Fruit fly (Drosophila melanogaster): ENCODE data around the gene CG11426.

DNA sequence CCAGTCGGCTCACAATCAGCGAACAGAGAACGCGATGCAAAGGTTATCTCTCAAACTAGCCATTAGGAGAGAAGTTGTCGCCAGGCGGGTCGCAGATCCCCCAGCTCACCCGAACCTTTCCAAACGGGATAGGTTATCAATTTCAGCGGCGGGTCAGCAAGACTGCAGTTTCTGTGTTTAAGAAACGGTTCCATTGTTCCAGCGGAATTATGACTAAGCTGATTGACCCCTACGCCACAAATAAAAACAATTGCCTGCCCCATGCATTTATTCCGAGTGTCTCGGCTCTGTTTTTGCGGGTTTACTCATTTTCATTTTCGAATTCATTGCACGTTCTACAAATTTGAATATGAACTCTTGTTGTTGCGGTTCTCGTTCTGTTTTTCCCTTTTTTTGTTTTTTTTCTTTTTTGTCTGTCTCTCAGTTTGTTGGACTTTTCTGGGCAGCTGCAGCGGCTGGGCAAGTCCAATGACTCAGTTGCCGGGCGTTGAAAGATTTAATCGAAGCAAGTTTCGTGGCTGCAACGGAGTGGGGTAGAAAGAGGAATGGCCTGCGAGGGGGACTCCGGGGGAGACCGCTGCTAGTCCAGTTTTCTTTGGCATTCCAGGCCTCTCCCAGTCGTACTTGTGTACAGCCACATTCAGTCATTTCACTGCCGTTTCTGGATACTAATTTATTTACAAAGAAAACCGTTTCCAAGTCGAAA lies 49.6 kb upstream of the CG11426 start:
- TF ChIP-seq CG8478 (optimal IDR thresholded peaks at IDR 0.05) (no peak), CTCF (optimal IDR thresholded peaks at IDR 0.05) (no peak)
